Fruit fly (Drosophila melanogaster) whole organism, embryonic: ENCODE measurements around the gene Pits.

ENCODE experiments used
- Bgb ChIP-seq: fragments of 200-800 bp; sonication (Bioruptor generic); IDR thresholded peaks from 2 replicates; pipeline ENCODE4 v1.3.6; 2022; ENCODE audit warnings: missing biosample characterization, missing genetic modification characterization; ENCODE audit not compliant: partially characterized antibody
- CG10267 ChIP-seq: fragments of 200-800 bp; sonication (Bioruptor generic); optimal IDR thresholded peaks from 2 replicates; lab custom pipeline; 2018; ENCODE audit warnings: missing biosample characterization, mild to moderate bottlenecking, missing genetic modification characterization, moderate library complexity
- CG12769 ChIP-seq: fragments of 200-800 bp; sonication (Bioruptor generic); optimal IDR thresholded peaks from 2 replicates; lab custom pipeline; 2019; ENCODE audit warnings: missing biosample characterization, mild to moderate bottlenecking, missing genetic modification characterization, moderate library complexity
- CG13894 ChIP-seq: fragments of 200-800 bp; sonication (Bioruptor generic); optimal IDR thresholded peaks from 3 replicates; lab custom pipeline; 2018; ENCODE audit warnings: missing biosample characterization, mild to moderate bottlenecking, missing genetic modification characterization, moderate library complexity
- CG14050 ChIP-seq: fragments of 200-800 bp; sonication (Bioruptor generic); IDR thresholded peaks from 3 replicates; pipeline ENCODE4 v1.3.6; 2022; ENCODE audit warnings: missing biosample characterization, missing genetic modification characterization
- CG17328 ChIP-seq: fragments of 200-800 bp; sonication (Bioruptor generic); IDR thresholded peaks from 2 replicates; pipeline ENCODE4 v1.3.6; 2022; ENCODE audit warnings: missing biosample characterization, missing genetic modification characterization
- CG17359 ChIP-seq: fragments of 200-800 bp; sonication (Bioruptor generic); optimal IDR thresholded peaks from 3 replicates; lab custom pipeline; 2018; ENCODE audit warnings: missing biosample characterization, mild to moderate bottlenecking, missing genetic modification characterization, moderate library complexity
- CG43689 ChIP-seq: fragments of 200-800 bp; sonication (Bioruptor generic); IDR thresholded peaks from 2 replicates; pipeline ENCODE4 v1.3.6; 2022; ENCODE audit warnings: missing biosample characterization, missing genetic modification characterization
- CG6272 ChIP-seq: fragments of 200-800 bp; sonication (Bioruptor generic); IDR thresholded peaks from 2 replicates; pipeline ENCODE4 v1.3.6; 2022; ENCODE audit warnings: missing biosample characterization, missing genetic modification characterization
- CG6791 ChIP-seq: fragments of 200-800 bp; sonication (Bioruptor generic); IDR thresholded peaks from 3 replicates; pipeline ENCODE4 v1.3.6; 2022; ENCODE audit warnings: missing biosample characterization, missing genetic modification characterization; ENCODE audit not compliant: partially characterized antibody
- CG7372 ChIP-seq: fragments of 200-800 bp; sonication (Bioruptor generic); IDR thresholded peaks from 2 replicates; pipeline ENCODE4 v1.3.6; 2022; ENCODE audit warnings: missing biosample characterization, missing genetic modification characterization
- CG9817 ChIP-seq: fragments of 200-800 bp; sonication (Bioruptor generic); optimal IDR thresholded peaks from 2 replicates; lab custom pipeline; 2018; ENCODE audit warnings: missing biosample characterization, mild to moderate bottlenecking, missing genetic modification characterization, moderate library complexity
- CHES-1-like ChIP-seq: fragments of 200-800 bp; sonication (Bioruptor generic); optimal IDR thresholded peaks from 2 replicates; lab custom pipeline; 2016; ENCODE audit warnings: missing biosample characterization, missing genetic modification characterization
- CoRest ChIP-seq: fragments of 200-800 bp; sonication (Bioruptor generic); optimal IDR thresholded peaks from 3 replicates; lab custom pipeline; 2018; ENCODE audit warnings: missing biosample characterization, mild to moderate bottlenecking, missing genetic modification characterization, moderate library complexity
- Elba2 ChIP-seq: fragments of 200-800 bp; sonication (Bioruptor generic); optimal IDR thresholded peaks from 3 replicates; lab custom pipeline; 2016; ENCODE audit warnings: missing biosample characterization, missing genetic modification characterization
- Fer3 ChIP-seq: fragments of 200-800 bp; sonication (Bioruptor generic); optimal IDR thresholded peaks from 2 replicates; lab custom pipeline; 2018; ENCODE audit warnings: missing biosample characterization, mild to moderate bottlenecking, missing genetic modification characterization, moderate library complexity
- GATAe ChIP-seq: fragments of 200-800 bp; sonication (Bioruptor generic); conservative IDR thresholded peaks from 2 replicates; pipeline ENCODE4 v1.3.6; 2022; ENCODE audit warnings: missing biosample characterization, missing genetic modification characterization
- Gug ChIP-seq: fragments of 200-800 bp; sonication (Bioruptor generic); IDR thresholded peaks from 4 replicates; pipeline ENCODE4 v1.3.6; 2022; ENCODE audit warnings: missing biosample characterization, missing genetic modification characterization
- Hey ChIP-seq: fragments of 200-800 bp; sonication (Bioruptor generic); optimal IDR thresholded peaks from 3 replicates; lab custom pipeline; 2018; ENCODE audit warnings: missing biosample characterization, mild to moderate bottlenecking, missing genetic modification characterization
- HmgD ChIP-seq: fragments of 200-800 bp; sonication (Bioruptor generic); optimal IDR thresholded peaks from 3 replicates; lab custom pipeline; 2016; ENCODE audit warnings: missing biosample characterization, missing genetic modification characterization
- HmgZ ChIP-seq: fragments of 200-800 bp; sonication (Bioruptor generic); optimal IDR thresholded peaks from 2 replicates; lab custom pipeline; 2018; ENCODE audit warnings: missing biosample characterization, mild to moderate bottlenecking, missing genetic modification characterization
- Hsf ChIP-seq: fragments of 200-800 bp; sonication (Bioruptor generic); optimal IDR thresholded peaks from 3 replicates; lab custom pipeline; 2016; ENCODE audit warnings: missing biosample characterization, missing genetic modification characterization
- Myb ChIP-seq: fragments of 200-800 bp; sonication (Bioruptor generic); optimal IDR thresholded peaks from 2 replicates; lab custom pipeline; 2016; ENCODE audit warnings: missing biosample characterization, missing genetic modification characterization
- Ravus ChIP-seq: fragments of 200-800 bp; sonication (Bioruptor generic); IDR thresholded peaks from 2 replicates; pipeline ENCODE4 v1.3.6; 2022; ENCODE audit warnings: missing biosample characterization, missing genetic modification characterization
- Rfx ChIP-seq: fragments of 200-800 bp; sonication (Bioruptor generic); IDR thresholded peaks from 2 replicates; pipeline ENCODE4 v1.3.6; 2022; ENCODE audit warnings: missing biosample characterization, missing genetic modification characterization
- Sin3A ChIP-seq: fragments of >200 bp; optimal IDR thresholded peaks from 2 replicates; lab custom pipeline; 2018
- aop ChIP-seq: fragments of 200-800 bp; sonication (Bioruptor generic); IDR thresholded peaks from 2 replicates; pipeline ENCODE4 v1.3.6; 2022; ENCODE audit warnings: missing biosample characterization, missing genetic modification characterization
- cas ChIP-seq: fragments of 200-800 bp; sonication (Bioruptor generic); IDR thresholded peaks from 2 replicates; pipeline ENCODE4 v1.3.6; 2022; ENCODE audit warnings: missing biosample characterization, missing genetic modification characterization
- caup ChIP-seq: fragments of 200-800 bp; sonication (Bioruptor generic); optimal IDR thresholded peaks from 3 replicates; lab custom pipeline; 2017; ENCODE audit warnings: missing biosample characterization, mild to moderate bottlenecking, missing genetic modification characterization, moderate library complexity; ENCODE audit not compliant: severe bottlenecking
- dmrt11E ChIP-seq: fragments of 200-800 bp; sonication (Bioruptor generic); optimal IDR thresholded peaks from 3 replicates; lab custom pipeline; 2018; ENCODE audit warnings: missing biosample characterization, mild to moderate bottlenecking, missing genetic modification characterization, moderate library complexity
- dpn ChIP-seq, 2 experiments: fragments of 200-800 bp; sonication (Bioruptor generic); optimal IDR thresholded peaks; 3 replicates each; lab custom pipeline; 2016; ENCODE audit warnings: missing biosample characterization in 2 of 2, missing genetic modification characterization in 2 of 2
- esg ChIP-seq: fragments of 200-800 bp; sonication (Bioruptor generic); conservative IDR thresholded peaks from 2 replicates; pipeline ENCODE4 v1.3.6; 2022; ENCODE audit warnings: missing biosample characterization, missing genetic modification characterization
- ewg ChIP-seq: fragments of 200-800 bp; sonication (Bioruptor generic); optimal IDR thresholded peaks from 3 replicates; lab custom pipeline; 2017; ENCODE audit warnings: mild to moderate bottlenecking, missing biosample characterization, missing genetic modification reagents, missing genetic modification characterization
- fd96Cb ChIP-seq: fragments of 200-800 bp; sonication (Bioruptor generic); optimal IDR thresholded peaks from 2 replicates; lab custom pipeline; 2018; ENCODE audit warnings: missing biosample characterization, mild to moderate bottlenecking, missing genetic modification characterization, moderate library complexity
- fru ChIP-seq: fragments of >200 bp; optimal IDR thresholded peaks from 2 replicates; lab custom pipeline; 2017
- gce ChIP-seq: fragments of 200-800 bp; sonication (Bioruptor generic); IDR thresholded peaks from 3 replicates; pipeline ENCODE4 v1.3.6; 2022; ENCODE audit warnings: missing biosample characterization, missing genetic modification characterization
- gcm ChIP-seq: fragments of 200-800 bp; sonication (Bioruptor generic); optimal IDR thresholded peaks from 2 replicates; lab custom pipeline; 2019; ENCODE audit warnings: missing biosample characterization, mild to moderate bottlenecking, missing genetic modification characterization, moderate library complexity
- ind ChIP-seq: fragments of 200-800 bp; sonication (Bioruptor generic); optimal IDR thresholded peaks from 3 replicates; lab custom pipeline; 2016; ENCODE audit warnings: missing biosample characterization, missing genetic modification characterization
- jigr1 ChIP-seq: fragments of 200-800 bp; sonication (Bioruptor generic); IDR thresholded peaks from 3 replicates; pipeline ENCODE4 v1.3.6; 2022; ENCODE audit warnings: missing biosample characterization, missing genetic modification characterization
- jumu ChIP-seq: fragments of 200-800 bp; sonication (Bioruptor generic); optimal IDR thresholded peaks from 3 replicates; lab custom pipeline; 2016; ENCODE audit warnings: missing biosample characterization, missing genetic modification characterization
- ken ChIP-seq: fragments of 200-800 bp; sonication (Bioruptor generic); IDR thresholded peaks from 3 replicates; pipeline ENCODE4 v1.3.6; 2022; ENCODE audit warnings: missing biosample characterization, missing genetic modification characterization
- kni ChIP-seq: fragments of 200-800 bp; sonication (Bioruptor generic); optimal IDR thresholded peaks from 3 replicates; lab custom pipeline; 2017; ENCODE audit warnings: mild to moderate bottlenecking, missing biosample characterization, missing genetic modification reagents, missing genetic modification characterization
- knrl ChIP-seq: fragments of 200-800 bp; sonication (Bioruptor generic); IDR thresholded peaks from 3 replicates; pipeline ENCODE4 v1.3.6; 2022; ENCODE audit warnings: missing biosample characterization, missing genetic modification characterization; ENCODE audit not compliant: partially characterized antibody
- lilli ChIP-seq: fragments of 200-800 bp; sonication (Bioruptor generic); optimal IDR thresholded peaks from 3 replicates; lab custom pipeline; 2016; ENCODE audit warnings: missing biosample characterization, missing genetic modification characterization
- mirr ChIP-seq: fragments of 200-800 bp; sonication (Bioruptor generic); optimal IDR thresholded peaks from 3 replicates; lab custom pipeline; 2018; ENCODE audit warnings: missing biosample characterization, mild to moderate bottlenecking, missing genetic modification characterization
- pfk ChIP-seq: fragments of 200-800 bp; sonication (Bioruptor generic); optimal IDR thresholded peaks from 2 replicates; lab custom pipeline; 2018; ENCODE audit warnings: missing biosample characterization, mild to moderate bottlenecking, missing genetic modification characterization, moderate library complexity
- psq ChIP-seq: fragments of 200-800 bp; sonication (Bioruptor generic); optimal IDR thresholded peaks from 2 replicates; lab custom pipeline; 2017; ENCODE audit warnings: missing biosample characterization, missing genetic modification characterization
- row ChIP-seq: fragments of 200-800 bp; sonication (Bioruptor generic); IDR thresholded peaks from 3 replicates; pipeline ENCODE4 v1.3.6; 2022; ENCODE audit warnings: missing biosample characterization, missing genetic modification characterization
- sob ChIP-seq: fragments of 200-800 bp; sonication (Bioruptor generic); IDR thresholded peaks from 2 replicates; pipeline ENCODE4 v1.3.6; 2022; ENCODE audit warnings: missing biosample characterization, missing genetic modification characterization
- tap ChIP-seq: fragments of 200-800 bp; optimal IDR thresholded peaks from 3 replicates; lab custom pipeline; 2019; ENCODE audit warnings: missing biosample characterization, mild to moderate bottlenecking, missing genetic modification characterization, moderate library complexity
- tna ChIP-seq: fragments of 200-800 bp; sonication (Bioruptor generic); IDR thresholded peaks from 2 replicates; pipeline ENCODE4 v1.3.6; 2022; ENCODE audit warnings: missing biosample characterization, missing genetic modification characterization; ENCODE audit not compliant: partially characterized antibody

Gene Pits

dm6 chrX:12579506-12579999 lies 3.4 kb downstream of the Pits start (continued):
- TF ChIP-seq gce (GFP tag; lab: Robert Waterston, UW) (peak; percentile 87; the same call in 2 of the 3 replicates), ken (GFP tag; lab: Robert Waterston, UW) (peak; percentile 87), Sin3A (no peak), CG6791 (GFP tag; lab: Robert Waterston, UW) (no peak), ind (GFP tag; lab: Kevin White, UChicago) (peak; percentile 94), CG17359 (tag; lab: Kevin White, UChicago) (peak; percentile 97), CG6272 (GFP tag; lab: Robert Waterston, UW) (peak; percentile 80), Elba2 (peak; percentile 96), fru (no peak), CG13894 (tag; lab: Kevin White, UChicago) (peak; percentile 95), CG10267 (tag; lab: Kevin White, UChicago) (peak; percentile 86), jigr1 (GFP tag; lab: Robert Waterston, UW) (peak; percentile 85; the same call in 2 of the 3 replicates), CG43689 (GFP tag; lab: Robert Waterston, UW) (peak; percentile 82), Hey (tag; lab: Kevin White, UChicago) (peak; percentile 40), aop (no peak), row (peak; percentile 93), GATAe (GFP tag; lab: Robert Waterston, UW) (peak; percentile 64), mirr (GFP tag; lab: Kevin White, UChicago) (peak; percentile 85), pfk (GFP tag; lab: Kevin White, UChicago) (no peak), cas (GFP tag; lab: Robert Waterston, UW) (peak; percentile 83), tna (GFP tag; lab: Robert Waterston, UW) (no peak), CG12769 (tag; lab: Kevin White, UChicago) (peak; percentile 91), CG9817 (tag; lab: Kevin White, UChicago) (peak; percentile 96), caup (peak; percentile 96), Rfx (GFP tag; lab: Robert Waterston, UW) (peak; percentile 94), ewg (peak; percentile 72), CG7372 (GFP tag; lab: Robert Waterston, UW) (peak; percentile 91), lilli (GFP tag; lab: Kevin White, UChicago) (peak; percentile 97), Myb (GFP tag; lab: Kevin White, UChicago) (peak; percentile 85), knrl (GFP tag; lab: Robert Waterston, UW) (no peak), CG17328 (peak; percentile 87), HmgZ (tag; lab: Kevin White, UChicago) (peak; percentile 96), fd96Cb (tag; lab: Kevin White, UChicago) (peak; percentile 96), CG14050 (GFP tag; lab: Robert Waterston, UW) (peak; percentile 92), sob (GFP tag; lab: Robert Waterston, UW) (peak; percentile 92), CHES-1-like (GFP tag; lab: Kevin White, UChicago) (peak; percentile 97), CoRest (tag; lab: Kevin White, UChicago) (peak; percentile 97), tap (peak; percentile 94), Hsf (GFP tag; lab: Kevin White, UChicago) (peak; percentile 97), gcm (GFP tag; lab: Kevin White, UChicago) (peak; percentile 90), Fer3 (peak; percentile 96), psq (GFP tag; lab: Kevin White, UChicago) (peak; percentile 49), dmrt11E (peak; percentile 84), esg (GFP tag; lab: Robert Waterston, UW) (peak; percentile 95), dpn (GFP tag; optimal IDR thresholded peaks at IDR 0.05; lab: Kevin White, UChicago) (peak; percentile 77 to 95), kni (GFP tag; lab: Kevin White, UChicago) (no peak), jumu (GFP tag; lab: Kevin White, UChicago) (peak; percentile 92), Gug (GFP tag; lab: Robert Waterston, UW) (peak; percentile 86), HmgD (peak; percentile 86), Bgb (GFP tag; lab: Robert Waterston, UW) (no peak), Ravus (GFP tag; lab: Robert Waterston, UW) (peak; percentile 89)
